Worm (Caenorhabditis elegans) whole organism, L4 larva: ENCODE data around the gene gskl-1.

Experiments
- dve-1 ChIP-seq: sonication (generic microtip); optimal IDR thresholded peaks from 2 replicates; lab custom pipeline; 2017; ENCODE audit warnings: antibody characterized with exemption, mild to moderate bottlenecking, missing genetic modification characterization, missing compliant biosample characterization; ENCODE audit not compliant: insufficient read depth
- lin-39 ChIP-seq: fragments of 150-350 bp; optimal IDR thresholded peaks from 2 replicates; lab custom pipeline; 2014; ENCODE audit warnings: missing biosample characterization, missing genetic modification reagents, missing genetic modification characterization
- mxl-2 ChIP-seq: fragments of 200-800 bp; sonication (Bioruptor generic); conservative IDR thresholded peaks from 2 replicates; pipeline ENCODE4 v1.3.6; 2022; ENCODE audit warnings: missing genetic modification reagents, missing genetic modification characterization, missing compliant biosample characterization
- pqm-1 ChIP-seq: sonication (generic microtip); optimal IDR thresholded peaks from 2 replicates; lab custom pipeline; 2017; ENCODE audit warnings: missing biosample characterization, missing genetic modification characterization
- snpc-4 ChIP-seq: fragments of 150-350 bp; optimal IDR thresholded peaks from 2 replicates; lab custom pipeline; 2014; ENCODE audit warnings: missing biosample characterization, missing genetic modification characterization

ce11 chrII:10982017-10982416 lies 34.7 kb downstream of the gskl-1 start:
- no peak for TF ChIP-seq lin-39
- no peak for TF ChIP-seq dve-1 (tag; lab: Kevin White, UChicago)
- no peak for TF ChIP-seq mxl-2 (GFP tag; lab: Robert Waterston, UW)
- no peak for TF ChIP-seq pqm-1
- TF ChIP-seq snpc-4: no peak
